Fruit fly (Drosophila melanogaster): ENCODE data around the gene mRpL44.

mRpL44 gene

dm6 chr3R:5454334-5454733, 16.1 kb downstream of the mRpL44 start (continued):
- peak; percentile 37 for TF ChIP-seq Hmr (GFP tag; optimal IDR thresholded peaks at IDR 0.05)
- TF ChIP-seq CG6813 (GFP tag; optimal IDR thresholded peaks at IDR 0.05): peak; percentile 12
- no peak for TF ChIP-seq sug (tag; optimal IDR thresholded peaks at IDR 0.05)
- TF ChIP-seq CG9932 (GFP tag; IDR thresholded peaks at IDR 0.05): peak; percentile 21; the same call in 1 of the 2 replicates
- peak; percentile 44; the same call in 1 of the 2 replicates for TF ChIP-seq Atf6 (GFP tag; IDR thresholded peaks at IDR 0.05)
- no peak for TF ChIP-seq eve (GFP tag; optimal IDR thresholded peaks at IDR 0.05)
- TF ChIP-seq CG4730 (GFP tag; IDR thresholded peaks at IDR 0.05): peak; percentile 30; the same call in 1 of the 2 replicates
- peak; percentile 81 for TF ChIP-seq Med (GFP tag)
- TF ChIP-seq CG4282 (GFP tag; optimal IDR thresholded peaks at IDR 0.05): no peak
- 0 out of 2 replicates have a peak, but pooled peaks have one; percentile 8 for TF ChIP-seq Rfx (GFP tag; IDR thresholded peaks at IDR 0.05)
- no peak for TF ChIP-seq stwl (tag; optimal IDR thresholded peaks at IDR 0.05)

DNA sequence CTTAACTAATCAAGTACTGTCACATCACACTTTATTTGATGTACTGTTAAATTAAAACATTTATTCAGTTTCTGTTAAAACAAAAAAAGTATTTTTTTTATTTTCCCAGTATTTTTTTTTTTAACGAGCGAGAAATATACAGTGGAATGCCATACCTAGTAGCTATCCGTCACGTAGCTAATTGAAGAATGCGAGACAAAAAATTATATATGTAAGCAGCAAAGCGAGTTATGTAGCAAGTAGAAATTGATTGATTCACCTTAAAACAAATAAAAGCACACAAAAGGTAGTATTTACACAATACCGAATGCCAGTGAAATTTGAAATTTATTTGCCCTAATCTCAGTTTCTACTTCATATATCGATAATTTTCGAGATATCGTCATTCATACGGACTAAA, 31.7 kb downstream of the mRpL44 start:
- TF ChIP-seq Ets97D (GFP tag; optimal IDR thresholded peaks at IDR 0.05) (peak; percentile 71), ATbp (GFP tag; optimal IDR thresholded peaks at IDR 0.05) (no peak), HLH3B (GFP tag; IDR thresholded peaks at IDR 0.05) (no peak), CG11247 (GFP tag; IDR thresholded peaks at IDR 0.05) (no peak), Dll (GFP tag; IDR thresholded peaks at IDR 0.05; ENCODE audit: partially characterized antibody) (0 out of 4 replicates have a peak, but pooled peaks have one; percentile 30), CG18619 (GFP tag; optimal IDR thresholded peaks at IDR 0.05) (no peak), Sry-β (GFP tag; optimal IDR thresholded peaks at IDR 0.05) (no peak), inv (GFP tag; IDR thresholded peaks at IDR 0.05; ENCODE audit: partially characterized antibody) (no peak), CG13287 (GFP tag; IDR thresholded peaks at IDR 0.05; ENCODE audit: partially characterized antibody) (peak; percentile 43; the same call in 1 of the 2 replicates), tx (GFP tag; optimal IDR thresholded peaks at IDR 0.05) (no peak), CG2712 (tag; optimal IDR thresholded peaks at IDR 0.05) (no peak), CTCF (GFP tag; optimal IDR thresholded peaks at IDR 0.05) (peak; percentile 12), CG10654 (GFP tag; optimal IDR thresholded peaks at IDR 0.05) (no peak), chif (GFP tag; optimal IDR thresholded peaks at IDR 0.05) (peak in 1 of 2 experiments; percentile 23), Bgb (GFP tag; IDR thresholded peaks at IDR 0.05; ENCODE audit: partially characterized antibody) (no peak), CG14441 (GFP tag; IDR thresholded peaks at IDR 0.05) (no peak), maf-S (GFP tag; optimal IDR thresholded peaks at IDR 0.05) (no peak), org-1 (GFP tag; optimal IDR thresholded peaks at IDR 0.05) (no peak), CG10959 (GFP tag; IDR thresholded peaks at IDR 0.05) (no peak), CG5245 (GFP tag; optimal IDR thresholded peaks at IDR 0.05) (no peak), CG10543 (GFP tag; optimal IDR thresholded peaks at IDR 0.05) (no peak), NfI (GFP tag; optimal IDR thresholded peaks at IDR 0.05) (no peak), CG7839 (tag; optimal IDR thresholded peaks at IDR 0.05) (peak; percentile 30), CG4820 (GFP tag; optimal IDR thresholded peaks at IDR 0.05) (peak; percentile 14), knrl (GFP tag; IDR thresholded peaks at IDR 0.05; ENCODE audit: partially characterized antibody) (peak; percentile 44; the same call in 1 of the 3 replicates), Vsx1 (GFP tag; optimal IDR thresholded peaks at IDR 0.05) (no peak), dmrt99B (tag; optimal IDR thresholded peaks at IDR 0.05) (no peak), esg (GFP tag; conservative IDR thresholded peaks at IDR 0.05) (no peak), gro (GFP tag; optimal IDR thresholded peaks at IDR 0.05) (no peak), CG13296 (GFP tag; optimal IDR thresholded peaks at IDR 0.05) (no peak), E2f2 (GFP tag; IDR thresholded peaks at IDR 0.05) (no peak; the same call in 1 of the 2 replicates), toy (GFP tag; IDR thresholded peaks at IDR 0.05) (no peak), ttk (GFP tag; IDR thresholded peaks at IDR 0.05) (no peak), gem (tag; optimal IDR thresholded peaks at IDR 0.05) (no peak), row (GFP tag; IDR thresholded peaks at IDR 0.05) (peak; percentile 21; the same call in 1 of the 3 replicates), CG6813 (GFP tag; optimal IDR thresholded peaks at IDR 0.05) (no peak), CG6791 (GFP tag; IDR thresholded peaks at IDR 0.05; ENCODE audit: partially characterized antibody) (peak; percentile 54; the same call in 2 of the 3 replicates), Ravus (GFP tag; IDR thresholded peaks at IDR 0.05) (no peak), CG12744 (GFP tag; optimal IDR thresholded peaks at IDR 0.05) (no peak), YL-1 (GFP tag; optimal IDR thresholded peaks at IDR 0.05) (no peak)

Measured in whole organism, embryonic.